Worm (Caenorhabditis elegans): Measurements from ENCODE around the gene srbc-29.

The srbc-29 gene

ce11 chrV:3486857-3487256 lies 16.2 kb upstream of the srbc-29 start, which contains the start of gene srbc-32:
TSS of gene srbc-32 (minus strand) at chrV:3486957.
- TF ChIP-seq elt-3 (tag; optimal IDR thresholded peaks at IDR 0.05): no peak
- no peak for TF ChIP-seq ztf-1 (GFP tag; conservative IDR thresholded peaks at IDR 0.05)
- no peak for TF ChIP-seq mab-5 (tag; optimal IDR thresholded peaks at IDR 0.05)
- TF ChIP-seq C34F6.9 (tag; optimal IDR thresholded peaks at IDR 0.05): no peak
- no peak for TF ChIP-seq F13H6.1 (tag; optimal IDR thresholded peaks at IDR 0.05)
- no peak for TF ChIP-seq lin-11 (tag; optimal IDR thresholded peaks at IDR 0.05)
- TF ChIP-seq fos-1 (tag; optimal IDR thresholded peaks at IDR 0.05): no peak
- TF ChIP-seq gmeb-1 (tag; optimal IDR thresholded peaks at IDR 0.05): no peak
- TF ChIP-seq nhr-10 (tag; optimal IDR thresholded peaks at IDR 0.05): no peak
- no peak for TF ChIP-seq ZK546.5 (tag; optimal IDR thresholded peaks at IDR 0.05)
- no peak for TF ChIP-seq unc-62 (GFP tag; optimal IDR thresholded peaks at IDR 0.05)
- TF ChIP-seq egl-27 (tag; optimal IDR thresholded peaks at IDR 0.05): no peak
- no peak for TF ChIP-seq lin-13 (GFP tag; optimal IDR thresholded peaks at IDR 0.05)
- TF ChIP-seq ama-1 (optimal IDR thresholded peaks at IDR 0.05): no peak
- no peak for TF ChIP-seq lin-39 (tag; optimal IDR thresholded peaks at IDR 0.05)
- no peak for TF ChIP-seq ceh-16 (tag; optimal IDR thresholded peaks at IDR 0.05)

- TF ChIP-seq egl-27 (tag; optimal IDR thresholded peaks at IDR 0.05): no peak
- no peak for TF ChIP-seq lin-39 (tag; optimal IDR thresholded peaks at IDR 0.05)
Observed at ce11 chrV:3484702-3485101, 14.0 kb upstream of the srbc-29 start, which contains the start of gene srbc-33. TSS of gene srbc-33 (minus strand) at chrV:3484802.

DNA sequence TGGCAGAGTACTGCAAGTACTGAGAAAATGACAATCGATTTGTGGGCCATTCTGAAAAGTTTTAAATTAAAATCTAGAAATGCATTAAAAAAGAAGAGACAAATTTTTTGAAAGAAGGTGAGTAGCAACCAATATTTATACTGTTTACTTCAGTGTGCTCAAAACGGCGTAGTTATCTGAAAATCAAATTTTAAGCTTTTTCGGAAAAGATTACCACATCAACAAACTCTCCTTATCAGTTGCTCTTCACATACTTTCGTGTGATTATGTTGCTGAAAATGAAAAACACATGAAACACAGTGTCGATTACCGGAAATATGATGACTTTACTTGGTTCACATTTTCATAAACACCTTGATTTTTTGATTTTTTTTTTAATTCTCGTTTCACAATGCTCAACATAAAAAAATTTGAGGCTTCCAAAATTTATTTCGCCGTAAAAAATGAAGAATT lies 11.9 kb upstream of the srbc-29 start, which contains the start of gene lys-7:
lys-7 (minus strand) TSS at position 51 of the 453 bp plus-strand sequence.
- TF ChIP-seq nhr-237 (tag; optimal IDR thresholded peaks at IDR 0.05): no peak
- no peak for TF ChIP-seq nhr-11 (tag; optimal IDR thresholded peaks at IDR 0.05)
- TF ChIP-seq sma-9 (GFP tag; optimal IDR thresholded peaks at IDR 0.05): peak; percentile 12
- TF ChIP-seq sma-9 (tag; optimal IDR thresholded peaks at IDR 0.05): no peak

ce11 chrV:3480346-3480745 lies 9.7 kb upstream of the srbc-29 start, which contains the start of gene srbc-30:
TSS of gene srbc-30 (minus strand) at chrV:3480446.
- TF ChIP-seq gmeb-1 (tag; optimal IDR thresholded peaks at IDR 0.05): no peak
- TF ChIP-seq unc-62 (GFP tag; optimal IDR thresholded peaks at IDR 0.05): no peak
- no peak for TF ChIP-seq ztf-4 (tag; optimal IDR thresholded peaks at IDR 0.05)
- no peak for TF ChIP-seq fos-1 (tag; optimal IDR thresholded peaks at IDR 0.05)
- TF ChIP-seq elt-1 (tag; optimal IDR thresholded peaks at IDR 0.05): no peak
- no peak for TF ChIP-seq ztf-1 (GFP tag; conservative IDR thresholded peaks at IDR 0.05)
- no peak for TF ChIP-seq mdl-1 (tag; optimal IDR thresholded peaks at IDR 0.05)
- no peak for TF ChIP-seq sma-9 (GFP tag; optimal IDR thresholded peaks at IDR 0.05)
- no peak for TF ChIP-seq sma-9 (tag; optimal IDR thresholded peaks at IDR 0.05)
- TF ChIP-seq nhr-129 (tag; optimal IDR thresholded peaks at IDR 0.05): no peak
- TF ChIP-seq nhr-25 (tag; optimal IDR thresholded peaks at IDR 0.05): no peak
- no peak for TF ChIP-seq crh-2 (tag; optimal IDR thresholded peaks at IDR 0.05)
- TF ChIP-seq zag-1 (tag; optimal IDR thresholded peaks at IDR 0.05): no peak
- no peak for TF ChIP-seq lsy-2 (tag; optimal IDR thresholded peaks at IDR 0.05)

DNA sequence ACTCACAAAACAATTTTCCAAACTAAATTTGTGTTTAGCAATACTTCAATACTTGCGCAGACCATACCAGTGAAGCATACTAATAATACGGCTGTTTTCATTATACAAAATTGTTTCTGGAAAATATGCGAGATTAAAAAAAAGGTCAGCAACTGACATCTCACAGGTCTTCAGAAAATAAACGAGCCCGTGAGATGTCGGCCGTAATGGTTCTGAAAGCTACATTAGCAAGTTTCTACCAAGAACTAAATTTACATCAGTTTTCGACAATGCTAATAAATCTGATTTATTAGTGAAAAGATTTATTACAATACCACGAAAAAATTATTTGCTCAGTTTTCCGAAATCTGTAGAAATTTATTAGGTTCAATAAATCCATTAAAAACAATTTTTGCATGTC lies 6.8 kb upstream of the srbc-29 start, which contains the start of gene srbc-31:
srbc-31 (minus strand) TSS at position 101 of the 400 bp plus-strand sequence.
- TF ChIP-seq ZK546.5 (tag; optimal IDR thresholded peaks at IDR 0.05) (no peak), nhr-21 (tag; optimal IDR thresholded peaks at IDR 0.05) (no peak), elt-1 (tag; optimal IDR thresholded peaks at IDR 0.05) (no peak), F13H6.1 (tag; optimal IDR thresholded peaks at IDR 0.05) (no peak), ztf-1 (GFP tag; conservative IDR thresholded peaks at IDR 0.05) (no peak), skn-1 (tag; optimal IDR thresholded peaks at IDR 0.05) (no peak), fos-1 (tag; optimal IDR thresholded peaks at IDR 0.05) (no peak), snpc-4 (tag; optimal IDR thresholded peaks at IDR 0.05) (no peak), lin-39 (tag; optimal IDR thresholded peaks at IDR 0.05) (no peak), egl-27 (tag; optimal IDR thresholded peaks at IDR 0.05) (no peak), peb-1 (tag; optimal IDR thresholded peaks at IDR 0.05) (no peak), C34F6.9 (tag; optimal IDR thresholded peaks at IDR 0.05) (no peak), nhr-129 (tag; optimal IDR thresholded peaks at IDR 0.05) (no peak), nhr-25 (tag; optimal IDR thresholded peaks at IDR 0.05) (no peak), aly-2 (tag; optimal IDR thresholded peaks at IDR 0.05) (no peak), mab-5 (tag; optimal IDR thresholded peaks at IDR 0.05) (no peak), ztf-11 (tag; optimal IDR thresholded peaks at IDR 0.05) (no peak)

Data from whole organism, L2 larva.